Worm (Caenorhabditis elegans) whole organism, mixed stage, embryonic: ENCODE data around the gene F13C5.2.

Source experiments
- M03D4.4 ChIP-seq: sonication (generic microtip); optimal IDR thresholded peaks from 2 replicates; lab custom pipeline; 2017; ENCODE audit warnings: mild to moderate bottlenecking, missing genetic modification characterization, missing compliant biosample characterization
- ceh-43 ChIP-seq: fragments of 200-800 bp; sonication (Bioruptor generic); optimal IDR thresholded peaks from 2 replicates; lab custom pipeline; 2018; ENCODE audit warnings: mild to moderate bottlenecking, missing genetic modification characterization, moderate library complexity, missing compliant biosample characterization
- ces-1 ChIP-seq: fragments of 150-350 bp; optimal IDR thresholded peaks from 2 replicates; lab custom pipeline; 2014; ENCODE audit warnings: missing biosample characterization, missing genetic modification reagents, missing genetic modification characterization
- cnd-1 ChIP-seq: fragments of 200-800 bp; sonication (Bioruptor generic); optimal IDR thresholded peaks from 2 replicates; lab custom pipeline; 2018; ENCODE audit warnings: mild to moderate bottlenecking, missing genetic modification characterization, missing compliant biosample characterization
- elt-3 ChIP-seq: fragments of 150-350 bp; optimal IDR thresholded peaks from 2 replicates; lab custom pipeline; 2014; ENCODE audit warnings: missing biosample characterization, missing genetic modification characterization
- mab-5 ChIP-seq: fragments of 150-350 bp; optimal IDR thresholded peaks from 2 replicates; lab custom pipeline; 2014; ENCODE audit warnings: missing biosample characterization, missing genetic modification characterization
- nhr-28 ChIP-seq: fragments of 150-350 bp; optimal IDR thresholded peaks from 2 replicates; lab custom pipeline; 2014; ENCODE audit warnings: missing biosample characterization, missing genetic modification characterization
- nhr-76 ChIP-seq: sonication (generic microtip); optimal IDR thresholded peaks from 2 replicates; lab custom pipeline; 2017; ENCODE audit warnings: missing biosample characterization, missing genetic modification characterization
- tbx-8 ChIP-seq: fragments of 200-800 bp; sonication (Bioruptor generic); optimal IDR thresholded peaks from 2 replicates; lab custom pipeline; 2018; ENCODE audit warnings: mild to moderate bottlenecking, missing genetic modification characterization, moderate library complexity, missing compliant biosample characterization
- unc-39 ChIP-seq: fragments of 150-350 bp; optimal IDR thresholded peaks from 2 replicates; lab custom pipeline; 2014; ENCODE audit warnings: missing biosample characterization, missing genetic modification characterization
- ztf-11 ChIP-seq: fragments of 150-350 bp; optimal IDR thresholded peaks from 2 replicates; lab custom pipeline; 2014; ENCODE audit warnings: missing biosample characterization, missing genetic modification characterization

DNA sequence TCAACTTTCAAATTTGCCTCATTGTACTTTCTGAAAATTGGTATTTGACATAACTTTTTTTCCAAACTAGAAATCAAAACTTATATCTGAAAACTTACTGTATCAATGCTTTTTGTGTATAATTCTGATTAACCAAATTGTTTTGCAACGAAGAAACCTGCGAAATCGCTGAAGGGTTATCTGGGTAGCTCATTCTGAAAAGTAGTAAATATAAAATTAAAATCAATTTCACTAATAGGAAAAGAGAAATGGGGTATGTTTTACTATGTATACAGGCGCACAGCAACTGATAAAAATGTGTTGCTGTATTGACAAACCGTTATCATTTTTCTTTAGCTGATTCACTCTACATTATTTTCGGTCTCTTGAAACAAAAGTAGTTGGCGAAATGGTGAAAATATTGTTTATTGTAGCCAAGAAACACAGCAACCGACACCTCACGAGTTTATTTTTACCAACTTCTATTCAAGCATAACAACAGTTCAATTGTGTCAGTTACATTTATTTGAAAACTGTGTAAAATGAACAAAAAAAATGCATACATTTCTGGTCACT lies 42.5 kb upstream of the F13C5.2 start, which contains the start of gene F57C12.2:
- no peak for TF ChIP-seq tbx-8
- TF ChIP-seq M03D4.4 (tag; lab: Kevin White, UChicago) = no peak
- TF ChIP-seq ztf-11 (tag; lab: Kevin White, UChicago) = no peak
- no peak for TF ChIP-seq nhr-76 (tag; lab: Kevin White, UChicago)
- TF ChIP-seq nhr-28 = no peak
- no peak for TF ChIP-seq ces-1 (GFP tag; lab: Kevin White, UChicago)
- no peak for TF ChIP-seq ceh-43 (GFP tag; lab: Kevin White, UChicago)
- TF ChIP-seq elt-3 (tag; lab: Kevin White, UChicago) = no peak
- TF ChIP-seq unc-39 (tag; lab: Kevin White, UChicago) = no peak
- no peak for TF ChIP-seq cnd-1 (tag; lab: Kevin White, UChicago)
- no peak for TF ChIP-seq mab-5 (tag; lab: Kevin White, UChicago)
